Worm (Caenorhabditis elegans) whole organism, L1 larva: ENCODE results near the gene srx-92.

Experiments
- Y116A8C.19 ChIP-seq: sonication (generic microtip); optimal IDR thresholded peaks from 2 replicates; lab custom pipeline; 2016; ENCODE audit warnings: missing compliant biosample characterization, missing genetic modification characterization, borderline replicate concordance
- fos-1 ChIP-seq: fragments of 150-350 bp; optimal IDR thresholded peaks from 2 replicates; lab custom pipeline; 2014; ENCODE audit warnings: missing biosample characterization, missing genetic modification characterization
- lin-15B ChIP-seq: fragments of 150-350 bp; sonication (generic microtip); optimal IDR thresholded peaks from 3 replicates; lab custom pipeline; 2014; ENCODE audit warnings: missing biosample characterization, missing genetic modification characterization
- nhr-237 ChIP-seq: fragments of 150-350 bp; optimal IDR thresholded peaks from 2 replicates; lab custom pipeline; 2014; ENCODE audit warnings: missing biosample characterization, missing genetic modification characterization
- nhr-76 ChIP-seq: sonication (generic microtip); optimal IDR thresholded peaks from 2 replicates; lab custom pipeline; 2017; ENCODE audit warnings: missing biosample characterization, missing genetic modification characterization
- ztf-11 ChIP-seq, 2 experiments: sonication (generic microtip); optimal IDR thresholded peaks; 2 replicates each; lab custom pipeline; 2016 to 2017; ENCODE audit warnings: missing genetic modification characterization in 2 of 2, missing biosample characterization in 1 of 2, missing compliant biosample characterization in 1 of 2

- TF ChIP-seq Y116A8C.19 (tag; lab: Kevin White, UChicago) (no peak), lin-15B (tag; lab: Kevin White, UChicago) (no peak), fos-1 (tag; lab: Kevin White, UChicago) (no peak), nhr-76 (tag; lab: Kevin White, UChicago) (no peak), nhr-237 (no peak), ztf-11 (tag; optimal IDR thresholded peaks at IDR 0.05; lab: Kevin White, UChicago) (no peak)
Observed at ce11 chrV:7288699-7289098, 36.5 kb downstream of the srx-92 start, which contains the start of gene C13A2.1.
